Fruit fly (Drosophila melanogaster) whole organism, wandering third instar larva: ENCODE data around the gene tok.

Experiments
- Abd-B ChIP-seq: fragments of >200 bp; optimal IDR thresholded peaks from 2 replicates; lab custom pipeline; 2017; ENCODE audit warnings: missing biosample characterization, missing genetic modification characterization
- CG32264 ChIP-seq: fragments of 200-800 bp; sonication (Bioruptor generic); optimal IDR thresholded peaks from 2 replicates; lab custom pipeline; 2016; ENCODE audit warnings: missing biosample characterization, missing genetic modification characterization
- CG9705 ChIP-seq: fragments of 200-800 bp; sonication (Bioruptor generic); optimal IDR thresholded peaks from 2 replicates; lab custom pipeline; 2018; ENCODE audit warnings: missing biosample characterization, mild to moderate bottlenecking, missing genetic modification characterization
- CrebA ChIP-seq: fragments of 200-800 bp; sonication (Bioruptor generic); optimal IDR thresholded peaks from 2 replicates; lab custom pipeline; 2016; ENCODE audit warnings: missing biosample characterization, mild to moderate bottlenecking, missing genetic modification characterization, borderline replicate concordance
- Dfd ChIP-seq: fragments of >200 bp; optimal IDR thresholded peaks from 2 replicates; lab custom pipeline; 2017; ENCODE audit warnings: missing biosample characterization, missing genetic modification characterization
- Dif ChIP-seq: fragments of 200-275, 200-300 bp; sonication (Bioruptor generic); optimal IDR thresholded peaks from 2 replicates; lab custom pipeline; 2018; ENCODE audit warnings: missing biosample characterization, missing genetic modification characterization; ENCODE audit not compliant: partially characterized antibody
- HLH106 ChIP-seq: fragments of 200-800 bp; optimal IDR thresholded peaks from 3 replicates; lab custom pipeline; 2019; ENCODE audit warnings: missing biosample characterization, mild to moderate bottlenecking, missing genetic modification characterization, moderate library complexity
- Hnf4 ChIP-seq: fragments of 200-800 bp; sonication (Bioruptor generic); optimal IDR thresholded peaks from 2 replicates; lab custom pipeline; 2016; ENCODE audit warnings: missing biosample characterization, mild to moderate bottlenecking, missing genetic modification characterization
- Hr78 ChIP-seq: fragments of >200 bp; optimal IDR thresholded peaks from 2 replicates; lab custom pipeline; 2017; ENCODE audit warnings: missing biosample characterization, missing genetic modification characterization
- Hr83 ChIP-seq: fragments of 200-300 bp; sonication (Bioruptor generic); optimal IDR thresholded peaks from 2 replicates; lab custom pipeline; 2016; ENCODE audit warnings: missing biosample characterization, mild to moderate bottlenecking, missing genetic modification characterization, moderate library complexity; ENCODE audit not compliant: poor library complexity, severe bottlenecking
- Jra ChIP-seq: sonication (Bioruptor generic); optimal IDR thresholded peaks from 2 replicates; lab custom pipeline; 2016; ENCODE audit warnings: missing biosample characterization, missing genetic modification characterization
- Mio ChIP-seq: sonication (Bioruptor generic); optimal IDR thresholded peaks from 2 replicates; lab custom pipeline; 2016; ENCODE audit warnings: missing biosample characterization, missing genetic modification characterization
- Myc ChIP-seq: fragments of >200 bp; optimal IDR thresholded peaks from 2 replicates; lab custom pipeline; 2017
- N ChIP-seq: fragments of >200 bp; optimal IDR thresholded peaks from 2 replicates; lab custom pipeline; 2018; ENCODE audit warnings: missing biosample characterization, missing external identifiers, missing genetic modification characterization
- OdsH ChIP-seq: fragments of 200-800 bp; sonication (Bioruptor generic); optimal IDR thresholded peaks from 2 replicates; lab custom pipeline; 2016; ENCODE audit warnings: missing biosample characterization, mild to moderate bottlenecking, missing genetic modification characterization
- Rel ChIP-seq, 2 experiments: fragments of 200-800 bp; sonication (Bioruptor generic) in 1 of 2; optimal IDR thresholded peaks; 2 replicates in 1 of 2; 3 replicates in 1 of 2; lab custom pipeline; 2016 to 2019; ENCODE audit warnings: mild to moderate bottlenecking in 2 of 2, missing biosample characterization in 2 of 2, missing genetic modification characterization in 2 of 2, moderate library complexity in 1 of 2
- Sp1 ChIP-seq: fragments of 200-800 bp; sonication (Bioruptor generic); optimal IDR thresholded peaks from 3 replicates; lab custom pipeline; 2019; ENCODE audit warnings: missing biosample characterization, mild to moderate bottlenecking, missing genetic modification characterization, moderate library complexity
- Vsx2 ChIP-seq: fragments of 200-300, 225-300 bp; sonication (Bioruptor generic); optimal IDR thresholded peaks from 2 replicates; lab custom pipeline; 2018; ENCODE audit warnings: missing biosample characterization, missing genetic modification characterization; ENCODE audit not compliant: partially characterized antibody
- br ChIP-seq: fragments of 200-800 bp; sonication (Bioruptor generic); optimal IDR thresholded peaks from 2 replicates; lab custom pipeline; 2016; ENCODE audit warnings: missing biosample characterization, missing genetic modification characterization
- brk ChIP-seq: fragments of 200-800 bp; sonication (Bioruptor generic); optimal IDR thresholded peaks from 2 replicates; lab custom pipeline; 2016; ENCODE audit warnings: missing biosample characterization, mild to moderate bottlenecking, missing genetic modification characterization
- dl ChIP-seq, 2 experiments: fragments of 175-275, 200-275 bp in 1 of 2; fragments of 200-275 bp in 1 of 2; sonication (Bioruptor generic); optimal IDR thresholded peaks; lab custom pipeline; 2018; ENCODE audit warnings: mild to moderate bottlenecking in 2 of 2, missing biosample characterization in 2 of 2, missing genetic modification characterization in 2 of 2, moderate library complexity in 2 of 2; ENCODE audit not compliant: partially characterized antibody in 2 of 2, insufficient read depth in 1 of 2
- dmrt93B ChIP-seq: fragments of 200-800 bp; sonication (Bioruptor generic); optimal IDR thresholded peaks from 2 replicates; lab custom pipeline; 2018; ENCODE audit warnings: missing biosample characterization, mild to moderate bottlenecking, missing genetic modification characterization
- dsf ChIP-seq: sonication (Bioruptor generic); optimal IDR thresholded peaks from 2 replicates; lab custom pipeline; 2016; ENCODE audit warnings: missing biosample characterization, missing genetic modification characterization, borderline replicate concordance
- ey ChIP-seq: fragments of 200-800 bp; sonication (Bioruptor generic); optimal IDR thresholded peaks from 2 replicates; lab custom pipeline; 2016; ENCODE audit warnings: missing biosample characterization, missing genetic modification characterization
- foxo ChIP-seq, 2 experiments: fragments of 200-800 bp; sonication (Bioruptor generic); optimal IDR thresholded peaks; 2 replicates in 1 of 2; 3 replicates in 1 of 2; lab custom pipeline; 2016 to 2017; ENCODE audit warnings: missing biosample characterization in 2 of 2, missing genetic modification characterization in 2 of 2
- fru ChIP-seq: fragments of 200-800 bp; sonication (Bioruptor generic); optimal IDR thresholded peaks from 3 replicates; lab custom pipeline; 2016; ENCODE audit warnings: missing biosample characterization, mild to moderate bottlenecking, missing genetic modification characterization
- h ChIP-seq: fragments of 200-800 bp; sonication (Bioruptor generic); optimal IDR thresholded peaks from 3 replicates; lab custom pipeline; 2016; ENCODE audit warnings: missing biosample characterization, mild to moderate bottlenecking, missing genetic modification characterization
- jim ChIP-seq: fragments of 175-275, 200-325 bp; sonication (Bioruptor generic); optimal IDR thresholded peaks from 2 replicates; lab custom pipeline; 2016; ENCODE audit warnings: missing biosample characterization, mild to moderate bottlenecking, missing genetic modification characterization
- lola ChIP-seq: fragments of >200 bp; optimal IDR thresholded peaks from 2 replicates; lab custom pipeline; 2017; ENCODE audit warnings: missing biosample characterization, missing genetic modification characterization
- pan ChIP-seq: fragments of >200 bp; optimal IDR thresholded peaks from 2 replicates; lab custom pipeline; 2017
- psq ChIP-seq: fragments of 200-800 bp; sonication (Bioruptor generic); optimal IDR thresholded peaks from 3 replicates; lab custom pipeline; 2017; ENCODE audit warnings: missing biosample characterization, mild to moderate bottlenecking, missing genetic modification characterization, moderate library complexity
- rgr ChIP-seq: fragments of 200-800 bp; sonication (Bioruptor generic); optimal IDR thresholded peaks from 3 replicates; lab custom pipeline; 2016; ENCODE audit warnings: missing biosample characterization, mild to moderate bottlenecking, missing genetic modification characterization
- sage ChIP-seq: fragments of 200-800 bp; sonication (Bioruptor generic); optimal IDR thresholded peaks from 2 replicates; lab custom pipeline; 2016; ENCODE audit warnings: missing biosample characterization, mild to moderate bottlenecking, missing genetic modification characterization
- sv ChIP-seq: fragments of 200-800 bp; sonication (Bioruptor generic); optimal IDR thresholded peaks from 3 replicates; lab custom pipeline; 2016; ENCODE audit warnings: missing biosample characterization, missing genetic modification characterization
- tai ChIP-seq: sonication (Bioruptor generic); optimal IDR thresholded peaks from 2 replicates; lab custom pipeline; 2016; ENCODE audit warnings: missing biosample characterization, missing genetic modification characterization
- usp ChIP-seq: fragments of >200 bp; optimal IDR thresholded peaks from 2 replicates; lab custom pipeline; 2017; ENCODE audit warnings: missing biosample characterization, missing genetic modification characterization
- woc ChIP-seq: sonication (Bioruptor generic); optimal IDR thresholded peaks from 2 replicates; lab custom pipeline; 2016; ENCODE audit warnings: missing biosample characterization, mild to moderate bottlenecking, missing genetic modification characterization

Gene tok

dm6 chr3R:24773422-24773821, 53.9 kb downstream of the tok start:
- TF ChIP-seq pan (lab: Kevin White, UChicago) (no peak), CG32264 (no peak), OdsH (GFP tag; lab: Kevin White, UChicago) (no peak), N (GFP tag; lab: Kevin White, UChicago) (no peak), Abd-B (GFP tag; lab: Kevin White, UChicago) (no peak), dl (GFP tag; optimal IDR thresholded peaks at IDR 0.05; lab: Kevin White, UChicago; ENCODE audit: insufficient read depth in 1 of 2, partially characterized antibody in 2 of 2) (no peak), dmrt93B (GFP tag; lab: Kevin White, UChicago) (no peak), Rel (GFP tag; optimal IDR thresholded peaks at IDR 0.05; lab: Kevin White, UChicago) (no peak), Rel (tag; optimal IDR thresholded peaks at IDR 0.05; lab: Kevin White, UChicago) (no peak)

DNA sequence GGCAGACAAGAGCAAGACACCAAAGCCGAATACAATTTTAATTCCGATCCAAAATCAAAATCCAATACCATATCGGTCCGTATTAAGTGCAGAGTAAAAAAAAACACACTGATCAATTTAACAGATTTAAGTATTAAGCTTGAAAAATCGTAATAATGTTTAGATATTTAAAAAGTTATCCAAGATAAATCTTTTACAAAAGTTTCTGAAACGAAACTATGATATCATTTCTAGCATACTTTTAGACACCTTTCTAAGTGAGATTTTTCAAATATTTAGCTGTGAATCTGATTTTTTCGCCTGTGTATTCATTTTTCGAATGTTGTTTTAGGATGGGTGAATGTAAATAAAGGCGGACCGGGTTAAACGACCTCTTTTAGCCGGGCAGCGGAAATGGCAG, 57.6 kb downstream of the tok start:
- TF ChIP-seq Dif (GFP tag; lab: Kevin White, UChicago) (no peak), lola (GFP tag; lab: Kevin White, UChicago) (no peak), CG32264 (no peak), CrebA (GFP tag; lab: Kevin White, UChicago) (no peak), CG9705 (GFP tag; lab: Kevin White, UChicago) (no peak), tai (GFP tag; lab: Kevin White, UChicago) (no peak), Hr83 (GFP tag; lab: Kevin White, UChicago) (no peak), dsf (GFP tag; lab: Kevin White, UChicago) (no peak), psq (no peak), dmrt93B (GFP tag; lab: Kevin White, UChicago) (no peak), Rel (GFP tag; optimal IDR thresholded peaks at IDR 0.05; lab: Kevin White, UChicago) (no peak), Rel (tag; optimal IDR thresholded peaks at IDR 0.05; lab: Kevin White, UChicago) (no peak), Dfd (no peak), Hnf4 (no peak), N (GFP tag; lab: Kevin White, UChicago) (no peak), sage (GFP tag; lab: Kevin White, UChicago) (no peak), Jra (GFP tag; lab: Kevin White, UChicago) (no peak), fru (GFP tag; lab: Kevin White, UChicago) (no peak), jim (GFP tag; lab: Kevin White, UChicago) (no peak), ey (no peak), foxo (GFP tag; optimal IDR thresholded peaks at IDR 0.05; lab: Kevin White, UChicago) (no peak)

dm6 chr3R:24778218-24778739, 58.8 kb downstream of the tok start:
- TF ChIP-seq Hr83 (GFP tag; lab: Kevin White, UChicago) (no peak), lola (GFP tag; lab: Kevin White, UChicago) (no peak), dl (GFP tag; optimal IDR thresholded peaks at IDR 0.05; lab: Kevin White, UChicago; ENCODE audit: insufficient read depth in 1 of 2, partially characterized antibody in 2 of 2) (no peak), Abd-B (GFP tag; lab: Kevin White, UChicago) (no peak)

dm6 chr3R:24787042-24787565, 67.6 kb downstream of the tok start, which contains the start of gene CG5805:
CG5805 (minus strand) TSS chr3R:24787421.
- TF ChIP-seq h (GFP tag; lab: Kevin White, UChicago) (peak; percentile 71), pan (lab: Kevin White, UChicago) (no peak), CrebA (GFP tag; lab: Kevin White, UChicago) (no peak), Rel (GFP tag; optimal IDR thresholded peaks at IDR 0.05; lab: Kevin White, UChicago) (no peak), Rel (tag; optimal IDR thresholded peaks at IDR 0.05; lab: Kevin White, UChicago) (peak; percentile 5), N (GFP tag; lab: Kevin White, UChicago) (no peak), CG32264 (peak; percentile 27), dmrt93B (GFP tag; lab: Kevin White, UChicago) (peak; percentile 90), lola (GFP tag; lab: Kevin White, UChicago) (no peak), Hr78 (GFP tag; lab: Kevin White, UChicago) (no peak), foxo (GFP tag; optimal IDR thresholded peaks at IDR 0.05; lab: Kevin White, UChicago) (peak in 1 of 2 experiments; percentile 47), sv (peak; percentile 76), jim (GFP tag; lab: Kevin White, UChicago) (no peak), psq (peak; percentile 57), HLH106 (tag; lab: Kevin White, UChicago) (peak; percentile 66), Mio (GFP tag; lab: Kevin White, UChicago) (no peak), woc (GFP tag; lab: Kevin White, UChicago) (no peak), OdsH (GFP tag; lab: Kevin White, UChicago) (peak; percentile 54), brk (no peak), CG9705 (GFP tag; lab: Kevin White, UChicago) (peak; percentile 79), fru (GFP tag; lab: Kevin White, UChicago) (peak; percentile 47), rgr (GFP tag; lab: Kevin White, UChicago) (peak; percentile 87), Vsx2 (GFP tag; lab: Kevin White, UChicago) (no peak), Sp1 (GFP tag; lab: Kevin White, UChicago) (peak; percentile 67), Hnf4 (no peak), Dif (GFP tag; lab: Kevin White, UChicago) (no peak), ey (peak; percentile 28), tai (GFP tag; lab: Kevin White, UChicago) (no peak), Jra (GFP tag; lab: Kevin White, UChicago) (no peak), Dfd (no peak), usp (GFP tag; lab: Kevin White, UChicago) (no peak), dl (GFP tag; optimal IDR thresholded peaks at IDR 0.05; lab: Kevin White, UChicago; ENCODE audit: insufficient read depth in 1 of 2, partially characterized antibody in 2 of 2) (no peak), Abd-B (GFP tag; lab: Kevin White, UChicago) (no peak), br (GFP tag; lab: Kevin White, UChicago) (peak; percentile 49), Myc (no peak), sage (GFP tag; lab: Kevin White, UChicago) (peak; percentile 45)
